Worm (Caenorhabditis elegans): ENCODE results near the gene W08F4.3.

DNA sequence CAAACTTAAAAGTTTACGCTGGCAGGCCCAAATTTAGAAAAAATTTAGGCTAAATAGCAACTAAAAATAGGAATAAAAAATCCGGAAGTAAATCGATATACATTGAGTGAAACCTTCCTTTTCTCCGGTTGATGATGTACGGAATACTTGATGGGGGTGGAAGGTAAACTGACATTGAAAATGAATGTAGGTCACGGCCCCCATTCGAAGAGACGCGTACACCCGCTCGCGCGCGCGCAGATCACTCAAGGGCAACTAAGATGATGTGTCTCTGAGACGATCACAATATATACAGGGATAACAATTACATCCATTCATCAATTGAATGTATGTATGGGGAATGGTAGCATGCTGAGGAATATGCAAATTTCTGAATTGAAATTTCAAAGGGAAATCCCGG lies 6.3 kb upstream of the W08F4.3 start:
- TF ChIP-seq mep-1 (tag; optimal IDR thresholded peaks at IDR 0.05) (no peak), snpc-4 (tag; optimal IDR thresholded peaks at IDR 0.05) (no peak), nhr-237 (tag; optimal IDR thresholded peaks at IDR 0.05) (no peak), blmp-1 (tag; optimal IDR thresholded peaks at IDR 0.05) (no peak), lsy-2 (tag; optimal IDR thresholded peaks at IDR 0.05) (no peak), elt-1 (tag; optimal IDR thresholded peaks at IDR 0.05; ENCODE audit: borderline replicate concordance, insufficient read depth) (no peak), nhr-28 (tag; optimal IDR thresholded peaks at IDR 0.05) (no peak), pha-4 (tag; optimal IDR thresholded peaks at IDR 0.05) (no peak), unc-62 (GFP tag; optimal IDR thresholded peaks at IDR 0.05) (no peak), hlh-1 (tag; optimal IDR thresholded peaks at IDR 0.05) (no peak)

All from whole organism, mixed stage, embryonic.